Worm (Caenorhabditis elegans): ENCODE results near the gene clik-2.
"Not testable (repeated sequence)": the region's sequence is repeated elsewhere in the genome, so short reads cannot be mapped to it uniquely, and the experiment has no call there.

clik-2 gene

ce11 chrX:7681965-7682946 lies 6.8 kb downstream of the clik-2 start, which contains the start of gene unc-18:
TSS of gene unc-18 (plus strand) at chrX:7682896.
- TF ChIP-seq him-1 (tag; optimal IDR thresholded peaks at IDR 0.05), result no peak
- TF ChIP-seq dao-5 (tag; optimal IDR thresholded peaks at IDR 0.05), result no peak
- TF ChIP-seq W03F9.2 (tag; optimal IDR thresholded peaks at IDR 0.05), result no peak

ce11 chrX:7680545-7681330 lies 8.3 kb downstream of the clik-2 start, which contains the start of gene stn-2:
TSS of gene stn-2 (minus strand) at chrX:7680619.
- TF ChIP-seq him-1 (tag; optimal IDR thresholded peaks at IDR 0.05), result no peak
- no peak for TF ChIP-seq W03F9.2 (tag; optimal IDR thresholded peaks at IDR 0.05)
- TF ChIP-seq dao-5 (tag; optimal IDR thresholded peaks at IDR 0.05), result no peak

DNA sequence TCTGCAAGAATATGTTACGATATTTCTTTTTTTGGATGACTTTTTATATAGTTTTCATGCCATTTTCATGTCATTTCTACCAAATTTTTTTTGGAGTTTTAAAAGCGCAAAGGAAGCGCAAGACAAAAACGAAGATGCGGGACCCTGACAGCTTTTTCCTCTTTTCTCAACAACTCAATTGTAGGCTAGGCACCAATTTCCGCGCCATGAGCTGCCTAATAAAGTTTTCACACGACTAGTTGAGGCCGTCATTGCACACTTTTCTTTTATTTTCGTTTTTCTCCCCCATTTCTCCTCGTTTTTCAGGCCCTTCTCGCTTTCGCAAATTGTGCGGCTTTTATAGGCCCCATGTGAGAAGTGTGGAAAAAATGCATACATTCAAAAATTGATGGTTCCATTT lies 9.2 kb downstream of the clik-2 start:
- TF ChIP-seq W03F9.2 (tag; optimal IDR thresholded peaks at IDR 0.05), result no peak
- no peak for TF ChIP-seq him-1 (tag; optimal IDR thresholded peaks at IDR 0.05)
- no peak for TF ChIP-seq dao-5 (tag; optimal IDR thresholded peaks at IDR 0.05)

DNA sequence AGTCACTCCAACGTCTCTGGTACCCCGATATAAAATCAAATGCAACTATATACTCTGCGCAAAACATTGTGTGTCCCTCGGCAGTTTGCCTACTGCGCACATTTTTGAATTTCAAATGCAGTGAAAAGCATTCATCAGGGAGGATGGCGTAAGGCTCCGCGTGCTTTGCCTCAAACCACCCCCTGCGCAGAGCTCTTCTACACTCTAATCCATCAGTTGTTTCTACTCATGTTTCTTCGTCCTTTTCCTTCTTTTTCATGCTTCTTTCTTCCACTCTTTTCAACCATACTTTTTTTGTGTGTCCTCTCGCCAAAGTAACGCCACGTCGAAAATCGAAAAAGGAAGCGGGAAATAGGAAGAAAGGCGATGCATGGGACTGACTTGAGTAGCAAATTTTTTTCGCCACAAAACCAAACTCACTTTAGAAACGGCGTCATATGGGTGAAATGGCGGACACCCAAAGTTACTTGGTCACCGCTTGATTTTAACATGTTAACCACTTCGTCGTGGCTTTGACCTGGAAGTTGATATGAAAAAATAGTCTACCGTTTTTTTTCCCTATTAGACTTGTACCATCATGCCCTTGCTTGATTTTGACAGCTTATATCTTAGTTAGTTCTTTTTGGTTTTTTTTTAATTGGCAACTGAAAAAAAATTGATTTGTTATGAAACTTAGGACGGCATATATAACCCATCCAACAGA lies 10.4 kb downstream of the clik-2 start:
- TF ChIP-seq W03F9.2 (tag; optimal IDR thresholded peaks at IDR 0.05) (no peak), dao-5 (tag; optimal IDR thresholded peaks at IDR 0.05) (no peak), him-1 (tag; optimal IDR thresholded peaks at IDR 0.05) (peak; percentile 68)

DNA sequence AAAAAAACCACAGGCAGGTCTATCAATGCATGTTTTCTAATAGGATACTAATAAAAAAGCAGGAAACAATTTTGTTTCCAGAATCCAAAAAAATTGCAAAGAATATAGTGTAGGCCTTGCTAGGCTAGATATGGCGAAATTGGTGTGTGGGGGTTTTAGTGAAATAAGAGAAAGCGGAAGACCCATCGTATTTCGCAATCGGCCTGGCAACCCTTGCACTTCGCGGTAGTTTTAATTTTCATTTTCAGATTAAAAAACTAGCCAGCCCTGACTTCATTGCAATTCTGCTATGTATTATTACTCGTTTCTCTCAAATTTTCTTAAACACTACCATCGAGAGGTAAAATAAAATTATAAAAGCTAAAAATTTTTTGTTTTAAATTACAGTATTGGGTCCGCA lies 14.1 kb downstream of the clik-2 start:
- TF ChIP-seq W03F9.2 (tag; optimal IDR thresholded peaks at IDR 0.05), result no peak
- no peak for TF ChIP-seq dao-5 (tag; optimal IDR thresholded peaks at IDR 0.05)
- no peak for TF ChIP-seq him-1 (tag; optimal IDR thresholded peaks at IDR 0.05)

DNA sequence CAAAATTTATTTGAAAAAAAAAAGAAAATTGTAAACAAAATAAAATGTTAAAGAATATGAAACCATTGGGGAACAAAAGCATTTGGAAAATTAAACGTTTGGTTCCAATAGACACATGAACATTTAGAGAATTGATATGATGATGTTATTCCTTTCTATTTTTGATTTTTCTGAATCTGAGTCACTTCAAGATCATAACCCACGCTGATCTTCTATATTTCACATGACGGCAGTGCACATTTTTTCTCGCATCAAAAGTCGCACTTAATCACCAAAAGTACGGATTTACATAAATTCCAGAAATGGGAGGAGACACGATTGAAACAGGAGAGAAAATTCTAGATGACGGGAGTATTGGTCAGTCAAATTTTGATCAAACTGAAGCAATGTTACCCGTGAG lies 16.3 kb downstream of the clik-2 start, which contains the start of gene F27D9.2:
F27D9.2 (plus strand) TSS at position 301 of the 400 bp plus-strand sequence.
- TF ChIP-seq him-1 (tag; optimal IDR thresholded peaks at IDR 0.05), result no peak
- TF ChIP-seq W03F9.2 (tag; optimal IDR thresholded peaks at IDR 0.05), result no peak
- no peak for TF ChIP-seq dao-5 (tag; optimal IDR thresholded peaks at IDR 0.05)

ce11 chrX:7670655-7671054 lies 18.4 kb downstream of the clik-2 start, which contains the start of gene F27D9.7:
TSS of gene F27D9.7 (minus strand) at chrX:7670755.
- TF ChIP-seq dao-5 (tag; optimal IDR thresholded peaks at IDR 0.05), result no peak
- no peak for TF ChIP-seq W03F9.2 (tag; optimal IDR thresholded peaks at IDR 0.05)
- no peak for TF ChIP-seq him-1 (tag; optimal IDR thresholded peaks at IDR 0.05)

DNA sequence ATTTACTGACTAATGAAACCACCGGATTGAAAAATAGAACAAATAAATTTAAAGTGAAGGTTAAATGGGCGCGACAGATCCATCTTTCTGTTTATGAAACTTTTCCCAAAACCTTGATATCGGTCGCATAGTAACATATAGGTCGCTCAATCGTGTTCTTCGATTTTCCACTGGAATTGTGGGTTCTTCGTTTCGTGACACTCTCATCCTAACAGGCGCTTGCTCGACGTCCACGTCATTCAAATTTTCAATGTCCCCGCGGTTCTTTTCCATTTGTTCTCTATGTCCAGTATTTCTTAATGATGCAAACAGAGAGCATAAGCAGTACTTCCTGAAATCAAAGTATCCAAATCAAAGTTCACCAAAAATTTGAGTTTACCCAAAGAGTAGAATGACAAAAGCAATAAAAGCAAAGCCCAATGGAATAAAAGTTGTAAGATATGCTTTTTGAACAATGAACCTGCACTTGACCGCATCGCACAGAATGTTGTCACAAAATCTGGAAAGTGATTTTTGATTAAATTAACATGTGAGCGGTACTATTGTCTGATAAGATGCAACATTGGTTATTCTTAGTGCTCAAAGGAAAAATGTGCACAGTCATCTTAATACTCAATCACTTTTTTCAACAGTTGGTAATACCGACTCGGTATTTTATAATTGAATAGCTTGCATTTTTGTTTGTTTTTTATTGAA lies 21.5 kb downstream of the clik-2 start, which contains the start of gene F27D9.13:
F27D9.13 (minus strand) TSS at position 51 of the 696 bp plus-strand sequence.
- TF ChIP-seq W03F9.2 (tag; optimal IDR thresholded peaks at IDR 0.05) (no peak), dao-5 (tag; optimal IDR thresholded peaks at IDR 0.05) (no peak), him-1 (tag; optimal IDR thresholded peaks at IDR 0.05) (no peak)

- TF ChIP-seq W03F9.2 (tag; optimal IDR thresholded peaks at IDR 0.05) (no peak), dao-5 (tag; optimal IDR thresholded peaks at IDR 0.05) (no peak), him-1 (tag; optimal IDR thresholded peaks at IDR 0.05) (no peak)
Measured at ce11 chrX:7665401-7665800, 23.6 kb downstream of the clik-2 start.

DNA sequence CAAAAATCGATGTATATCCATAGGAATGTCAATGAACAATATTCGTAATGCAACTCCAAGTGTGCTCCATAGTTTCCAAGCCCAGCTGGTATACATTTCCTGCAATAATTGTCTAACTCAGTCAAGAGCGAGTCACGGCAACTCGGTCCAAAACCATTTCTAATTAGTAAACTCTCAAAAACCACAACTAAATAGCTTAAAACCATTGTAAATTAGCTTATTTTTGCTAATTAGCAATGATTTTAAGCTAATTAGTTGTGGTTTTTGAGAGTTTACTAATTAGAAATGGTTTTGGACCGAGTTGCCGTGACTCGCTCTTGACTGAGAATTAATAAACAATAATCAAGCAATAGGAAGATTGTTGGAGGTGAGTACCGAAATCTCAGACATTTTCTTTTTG lies 24.2 kb downstream of the clik-2 start, which contains the start of gene dhs-29:
dhs-29 (minus strand) TSS at position 101 of the 400 bp plus-strand sequence.
- TF ChIP-seq dao-5, W03F9.2, him-1 (tag; optimal IDR thresholded peaks at IDR 0.05): not testable (repeated sequence)

- TF ChIP-seq dao-5 (tag; optimal IDR thresholded peaks at IDR 0.05) (no peak), him-1 (tag; optimal IDR thresholded peaks at IDR 0.05) (no peak), W03F9.2 (tag; optimal IDR thresholded peaks at IDR 0.05) (no peak)
Measured at ce11 chrX:7664419-7664818, 24.6 kb downstream of the clik-2 start.

ce11 chrX:7662532-7662931 lies 26.5 kb downstream of the clik-2 start:
- no peak for TF ChIP-seq him-1 (tag; optimal IDR thresholded peaks at IDR 0.05)
- no peak for TF ChIP-seq dao-5 (tag; optimal IDR thresholded peaks at IDR 0.05)
- TF ChIP-seq W03F9.2 (tag; optimal IDR thresholded peaks at IDR 0.05), result no peak

Data from whole organism, L4/young adult.